Fruit fly (Drosophila melanogaster): ENCODE data around the gene CG4558.

Gene CG4558

DNA sequence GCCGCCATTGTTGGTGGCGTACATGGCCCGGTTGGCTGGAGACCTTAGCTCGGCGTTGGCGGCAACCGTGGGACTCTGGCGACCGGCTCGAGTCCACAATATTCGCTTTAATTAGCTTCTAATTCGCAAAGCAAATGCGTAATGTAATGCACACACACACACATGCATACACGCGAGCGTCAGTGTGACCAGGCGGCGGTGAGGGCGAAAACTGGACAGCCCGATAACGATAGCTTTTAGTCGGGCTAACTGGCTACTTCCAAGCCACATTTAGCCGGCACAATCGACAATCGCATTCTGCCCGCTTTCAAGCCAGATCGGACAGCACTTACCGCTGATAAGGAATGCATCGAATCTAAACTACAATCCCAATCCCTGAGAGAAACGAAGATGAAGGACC lies 28.9 kb upstream of the CG4558 start, which contains the start of the genes Nf-YC and xit (continued):
- no peak for TF ChIP-seq pfk (GFP tag; optimal IDR thresholded peaks at IDR 0.05)
- TF ChIP-seq Tbp (GFP tag; optimal IDR thresholded peaks at IDR 0.05): no peak
- TF ChIP-seq Sry-δ (GFP tag; optimal IDR thresholded peaks at IDR 0.05): peak; percentile 72
- no peak for TF ChIP-seq Eip74EF (GFP tag; optimal IDR thresholded peaks at IDR 0.05)
- no peak for TF ChIP-seq dan (GFP tag; IDR thresholded peaks at IDR 0.05)
- no peak for TF ChIP-seq chn (GFP tag; optimal IDR thresholded peaks at IDR 0.05)
- TF ChIP-seq zfh2 (GFP tag; optimal IDR thresholded peaks at IDR 0.05): peak; percentile 24
- TF ChIP-seq knrl (GFP tag; IDR thresholded peaks at IDR 0.05; ENCODE audit: partially characterized antibody): peak; percentile 62
- TF ChIP-seq oc (tag; optimal IDR thresholded peaks at IDR 0.05): no peak
- peak; percentile 87 for TF ChIP-seq YL-1 (GFP tag; optimal IDR thresholded peaks at IDR 0.05)
- no peak for TF ChIP-seq Nf-YB (GFP tag; optimal IDR thresholded peaks at IDR 0.05)
- peak; percentile 63 for TF ChIP-seq bbx (GFP tag; IDR thresholded peaks at IDR 0.05; ENCODE audit: partially characterized antibody)
- TF ChIP-seq CG9797 (GFP tag; optimal IDR thresholded peaks at IDR 0.05): peak; percentile 81
- TF ChIP-seq CG4328 (GFP tag; optimal IDR thresholded peaks at IDR 0.05): no peak
- TF ChIP-seq CG14710 (tag; optimal IDR thresholded peaks at IDR 0.05): peak; percentile 39
- 0 out of 2 replicates have a peak, but pooled peaks have one; percentile 9 for TF ChIP-seq CG1024 (GFP tag; IDR thresholded peaks at IDR 0.05)
- TF ChIP-seq CG6765 (GFP tag; optimal IDR thresholded peaks at IDR 0.05): no peak
- TF ChIP-seq CrebB (tag; optimal IDR thresholded peaks at IDR 0.05): peak; percentile 36
- no peak for TF ChIP-seq kay (GFP tag; optimal IDR thresholded peaks at IDR 0.05)
- TF ChIP-seq H15 (GFP tag; IDR thresholded peaks at IDR 0.05): no peak
- TF ChIP-seq pum (GFP tag; optimal IDR thresholded peaks at IDR 0.05): no peak
- TF ChIP-seq Optix (GFP tag; IDR thresholded peaks at IDR 0.05): no peak
- TF ChIP-seq CG2678 (tag; optimal IDR thresholded peaks at IDR 0.05): no peak
- TF ChIP-seq CG31441 (GFP tag; IDR thresholded peaks at IDR 0.05): no peak
- no peak for TF ChIP-seq abd-A (tag; optimal IDR thresholded peaks at IDR 0.05)
- no peak for TF ChIP-seq E2f1 (GFP tag; IDR thresholded peaks at IDR 0.05)
- no peak for TF ChIP-seq ham (GFP tag; IDR thresholded peaks at IDR 0.05)
- TF ChIP-seq CG11085 (GFP tag; IDR thresholded peaks at IDR 0.05): no peak
- no peak for TF ChIP-seq CG7786 (GFP tag; optimal IDR thresholded peaks at IDR 0.05)
- TF ChIP-seq z (GFP tag; IDR thresholded peaks at IDR 0.05): no peak
- TF ChIP-seq Ravus (GFP tag; IDR thresholded peaks at IDR 0.05): no peak
- TF ChIP-seq mirr (GFP tag; optimal IDR thresholded peaks at IDR 0.05): no peak
- no peak for TF ChIP-seq HLH3B (GFP tag; IDR thresholded peaks at IDR 0.05)
- no peak for TF ChIP-seq CG10979 (tag; optimal IDR thresholded peaks at IDR 0.05)
- no peak for TF ChIP-seq CG11723 (GFP tag; optimal IDR thresholded peaks at IDR 0.05)
- TF ChIP-seq cg (GFP tag; optimal IDR thresholded peaks at IDR 0.05): peak; percentile 81
- no peak for TF ChIP-seq CG11398 (GFP tag; optimal IDR thresholded peaks at IDR 0.05)
- TF ChIP-seq CG6272 (GFP tag; IDR thresholded peaks at IDR 0.05): no peak
- no peak for TF ChIP-seq CG9727 (GFP tag; optimal IDR thresholded peaks at IDR 0.05)
- TF ChIP-seq lab (GFP tag; optimal IDR thresholded peaks at IDR 0.05): no peak
- TF ChIP-seq CG18476 (GFP tag; optimal IDR thresholded peaks at IDR 0.05): no peak
- no peak for TF ChIP-seq gem (tag; optimal IDR thresholded peaks at IDR 0.05)
- peak; percentile 45 for TF ChIP-seq CG3847 (GFP tag; IDR thresholded peaks at IDR 0.05)
- TF ChIP-seq CG11456 (GFP tag; IDR thresholded peaks at IDR 0.05): no peak
- TF ChIP-seq GATAe (GFP tag; conservative IDR thresholded peaks at IDR 0.05): no peak; the same call in 1 of the 2 replicates
- TF ChIP-seq CoRest (tag; optimal IDR thresholded peaks at IDR 0.05): no peak
- no peak for TF ChIP-seq Dek (tag; optimal IDR thresholded peaks at IDR 0.05)
- no peak for TF ChIP-seq HHEX (GFP tag; optimal IDR thresholded peaks at IDR 0.05)
- TF ChIP-seq vfl (GFP tag; optimal IDR thresholded peaks at IDR 0.05): no peak
- TF ChIP-seq CG10543 (GFP tag; optimal IDR thresholded peaks at IDR 0.05): no peak
- no peak for TF ChIP-seq ind (GFP tag; optimal IDR thresholded peaks at IDR 0.05)
- TF ChIP-seq CG10959 (GFP tag; IDR thresholded peaks at IDR 0.05): no peak

Data from whole organism, embryonic.